Worm (Caenorhabditis elegans) whole organism, late embryonic: ENCODE measurements around the gene F36G9.13.

ENCODE experiments used
- F13H6.1 ChIP-seq: sonication (generic microtip); optimal IDR thresholded peaks from 2 replicates; lab custom pipeline; 2016; ENCODE audit warnings: missing genetic modification characterization, missing compliant biosample characterization
- ceh-19 ChIP-seq: fragments of 200-800 bp; sonication (Bioruptor generic); optimal IDR thresholded peaks from 2 replicates; lab custom pipeline; 2018; ENCODE audit warnings: mild to moderate bottlenecking, missing genetic modification characterization, missing compliant biosample characterization
- fax-1 ChIP-seq: sonication (generic microtip); optimal IDR thresholded peaks from 2 replicates; lab custom pipeline; 2016; ENCODE audit warnings: missing genotype, missing genetic modification characterization, missing compliant biosample characterization
- nhr-11 ChIP-seq: fragments of 150-350 bp; optimal IDR thresholded peaks from 2 replicates; lab custom pipeline; 2014; ENCODE audit warnings: missing biosample characterization, missing genetic modification characterization
- pat-9 ChIP-seq: fragments of 200-800 bp; sonication (Bioruptor generic); optimal IDR thresholded peaks from 2 replicates; lab custom pipeline; 2018; ENCODE audit warnings: mild to moderate bottlenecking, missing genetic modification characterization, moderate library complexity, missing compliant biosample characterization
- sox-4 ChIP-seq: sonication (generic microtip); optimal IDR thresholded peaks from 2 replicates; lab custom pipeline; 2017; ENCODE audit warnings: mild to moderate bottlenecking, missing genetic modification characterization, inconsistent platforms, missing compliant biosample characterization

DNA sequence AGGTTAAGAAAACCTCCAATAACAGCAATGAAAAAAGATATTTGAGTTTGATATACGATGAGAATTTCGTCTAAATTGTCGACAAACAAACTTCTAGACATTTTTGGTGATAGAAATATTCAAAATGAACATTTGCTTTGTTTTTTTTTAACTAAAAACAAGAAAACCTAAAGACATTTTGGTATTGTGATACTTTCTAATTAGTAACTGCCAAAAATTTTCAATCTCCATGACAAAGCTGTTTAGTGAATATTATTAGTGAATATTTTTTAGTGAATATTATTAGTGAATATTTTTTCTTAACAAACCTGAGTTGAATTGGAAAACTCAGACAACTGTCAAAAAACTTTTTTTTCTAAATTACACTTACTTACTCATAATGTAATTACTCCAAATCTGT is 42.8 kb upstream of the F36G9.13 start, which contains the start of gene srw-55:
- TF ChIP-seq nhr-11 (no peak), fax-1 (tag; lab: Kevin White, UChicago) (no peak), ceh-19 (GFP tag; lab: Kevin White, UChicago) (no peak), F13H6.1 (no peak), pat-9 (tag; lab: Kevin White, UChicago) (no peak), sox-4 (no peak)
